Worm (Caenorhabditis elegans): ENCODE data around the gene srv-27.
A peak's percentile ranks its signal among the peaks of the same experiment; 100 is the strongest.

The srv-27 gene

DNA sequence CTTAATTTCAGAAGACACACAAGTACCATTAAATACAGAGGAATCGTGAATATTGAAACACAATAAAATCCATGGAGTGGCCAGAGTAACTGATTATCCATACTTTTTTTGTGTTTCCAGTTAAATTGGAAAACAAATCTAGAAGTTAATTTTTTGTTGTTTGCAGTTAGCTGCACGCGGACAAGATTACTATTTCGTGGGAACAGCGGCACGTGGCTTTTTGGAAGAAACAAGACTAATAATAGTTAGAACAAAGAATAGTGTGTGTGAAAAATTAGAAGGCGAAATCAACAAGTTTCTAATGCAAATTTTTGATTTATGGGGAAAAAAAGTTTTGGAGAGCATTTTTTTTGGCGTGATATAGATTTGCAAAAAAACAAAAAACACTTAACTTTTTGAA lies 31.7 kb downstream of the srv-27 start, which contains the start of gene srv-29:
srv-29 (minus strand) TSS at position 101 of the 400 bp plus-strand sequence.
- TF ChIP-seq zim-3 (tag; optimal IDR thresholded peaks at IDR 0.05) (no peak), F23B12.7 (tag; optimal IDR thresholded peaks at IDR 0.05; ENCODE audit: insufficient read depth) (no peak), ceh-91 (GFP tag; IDR thresholded peaks at IDR 0.05) (no peak), akir-1 (GFP tag; optimal IDR thresholded peaks at IDR 0.05) (no peak), rpc-1 (optimal IDR thresholded peaks at IDR 0.05) (no peak), rpc-1 (tag; optimal IDR thresholded peaks at IDR 0.05) (no peak), hlh-26 (GFP tag; conservative IDR thresholded peaks at IDR 0.05) (no peak), egrh-3 (GFP tag; IDR thresholded peaks at IDR 0.05) (no peak), F37B4.10 (GFP tag; IDR thresholded peaks at IDR 0.05) (no peak), bed-2 (GFP tag; IDR thresholded peaks at IDR 0.05) (no peak), Y53F4B.3 (GFP tag; IDR thresholded peaks at IDR 0.05) (no peak), pha-4 (tag; optimal IDR thresholded peaks at IDR 0.05) (no peak), F55B11.4 (tag; optimal IDR thresholded peaks at IDR 0.05; ENCODE audit: borderline replicate concordance, insufficient read depth) (no peak), egl-44 (GFP tag; IDR thresholded peaks at IDR 0.05) (no peak), gei-17 (GFP tag; optimal IDR thresholded peaks at IDR 0.05) (no peak), nfyb-1 (GFP tag; IDR thresholded peaks at IDR 0.05) (no peak), ZK185.1 (tag; optimal IDR thresholded peaks at IDR 0.05; ENCODE audit: poor library complexity, severe bottlenecking) (no peak), lin-40 (tag; optimal IDR thresholded peaks at IDR 0.05) (no peak), ekl-4 (GFP tag; IDR thresholded peaks at IDR 0.05) (no peak)

ce11 chrIV:6263244-6263643 lies 34.9 kb downstream of the srv-27 start, which contains the start of gene srv-28:
Gene srv-28 (minus strand): TSS chrIV:6263344.
- TF ChIP-seq F23B12.7 (tag; optimal IDR thresholded peaks at IDR 0.05; ENCODE audit: insufficient read depth) (no peak), lin-26 (GFP tag; IDR thresholded peaks at IDR 0.05) (no peak), bed-1 (GFP tag; IDR thresholded peaks at IDR 0.05) (no peak), hsf-1 (GFP tag; IDR thresholded peaks at IDR 0.05) (no peak), ztf-26 (tag; optimal IDR thresholded peaks at IDR 0.05) (no peak), F57A8.1 (GFP tag; optimal IDR thresholded peaks at IDR 0.05) (no peak), gei-17 (GFP tag; optimal IDR thresholded peaks at IDR 0.05) (no peak), Y79H2A.3 (GFP tag; conservative IDR thresholded peaks at IDR 0.05) (no peak), zfh-2 (GFP tag; conservative IDR thresholded peaks at IDR 0.05) (no peak), tbp1 (GFP tag; optimal IDR thresholded peaks at IDR 0.05) (no peak)

- TF ChIP-seq zim-3 (tag; optimal IDR thresholded peaks at IDR 0.05) = no peak
- TF ChIP-seq ZK185.1 (tag; optimal IDR thresholded peaks at IDR 0.05; ENCODE audit: poor library complexity, severe bottlenecking) = no peak
- TF ChIP-seq attf-6 (GFP tag; IDR thresholded peaks at IDR 0.05) = no peak
- no peak for TF ChIP-seq nhr-27 (tag; optimal IDR thresholded peaks at IDR 0.05)
- no peak for TF ChIP-seq C06A6.2 (GFP tag; conservative IDR thresholded peaks at IDR 0.05)
- no peak for TF ChIP-seq egrh-3 (GFP tag; IDR thresholded peaks at IDR 0.05)
- no peak for TF ChIP-seq snpc-3.4 (tag; optimal IDR thresholded peaks at IDR 0.05)
- TF ChIP-seq ccch-3 (GFP tag; optimal IDR thresholded peaks at IDR 0.05) = no peak
- no peak for TF ChIP-seq F55B11.4 (tag; optimal IDR thresholded peaks at IDR 0.05; ENCODE audit: borderline replicate concordance, insufficient read depth)
- TF ChIP-seq F10E7.11 (tag; optimal IDR thresholded peaks at IDR 0.05) = no peak
These were observed 38.4 kb downstream of the srv-27 start, which contains the start of gene nlp-16 for ce11 chrIV:6259732-6260131. Gene nlp-16 (minus strand): TSS chrIV:6259832.

- TF ChIP-seq madf-3 (GFP tag; IDR thresholded peaks at IDR 0.05) = 0 out of 2 replicates have a peak, but pooled peaks have one; percentile 52
- no peak for TF ChIP-seq pha-4 (tag; optimal IDR thresholded peaks at IDR 0.05)
These were observed 39.2 kb downstream of the srv-27 start for ce11 chrIV:6258967-6259366.
